Worm (Caenorhabditis elegans): Measurements from ENCODE around the gene sri-73.

Gene sri-73

ce11 chrV:539040-539510 lies 26.8 kb downstream of the sri-73 start, which contains the start of gene nhr-155 (continued):
- no peak for TF ChIP-seq mel-28 (tag; optimal IDR thresholded peaks at IDR 0.05; ENCODE audit: borderline replicate concordance)

DNA sequence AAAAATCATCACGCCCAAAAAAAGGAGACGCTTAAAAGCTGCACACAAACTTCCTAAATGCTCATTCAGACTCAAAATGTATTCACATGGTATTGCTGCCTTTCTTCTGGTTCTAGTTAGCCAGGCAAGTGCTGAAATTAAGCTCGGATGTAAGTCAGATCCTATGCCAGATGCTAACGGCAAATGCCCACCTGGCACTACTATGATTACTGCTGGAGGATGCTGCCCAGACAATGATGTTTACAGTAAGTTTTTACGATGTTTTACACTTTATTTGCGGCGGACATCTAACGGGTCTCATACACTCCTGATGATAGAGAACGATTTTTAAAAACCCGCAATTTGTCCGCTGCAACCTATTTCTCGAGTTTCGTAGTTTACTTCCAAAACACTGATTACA lies 29.3 kb downstream of the sri-73 start, which contains the start of gene C14C6.5:
TSS of gene C14C6.5 (plus strand) at position 58 of the 400 bp plus-strand sequence.
- TF ChIP-seq ztf-6 (GFP tag; IDR thresholded peaks at IDR 0.05) = no peak
- no peak for TF ChIP-seq athp-1 (tag; optimal IDR thresholded peaks at IDR 0.05)

ce11 chrV:534176-534575 lies 31.7 kb downstream of the sri-73 start, which contains the start of gene nhr-132:
Gene nhr-132, plus strand, starts transcription at chrV:534446.
- TF ChIP-seq Y67H2A.10 (GFP tag; conservative IDR thresholded peaks at IDR 0.05) (no peak), ceh-58 (GFP tag; IDR thresholded peaks at IDR 0.05) (no peak), tlf-1 (GFP tag; optimal IDR thresholded peaks at IDR 0.05) (no peak), lsy-27 (tag; optimal IDR thresholded peaks at IDR 0.05; ENCODE audit: borderline replicate concordance, insufficient read depth) (no peak), F23B12.7 (tag; optimal IDR thresholded peaks at IDR 0.05; ENCODE audit: insufficient read depth) (no peak), B0019.2 (GFP tag; conservative IDR thresholded peaks at IDR 0.05) (no peak), lin-35 (GFP tag; optimal IDR thresholded peaks at IDR 0.05) (no peak), mxl-1 (tag; optimal IDR thresholded peaks at IDR 0.05) (no peak), ccch-3 (GFP tag; optimal IDR thresholded peaks at IDR 0.05) (no peak), hmg-1.2 (GFP tag; IDR thresholded peaks at IDR 0.05) (peak; percentile 66; the same call in 1 of the 2 replicates), ekl-4 (GFP tag; IDR thresholded peaks at IDR 0.05) (no peak), die-1 (tag; optimal IDR thresholded peaks at IDR 0.05) (no peak), pha-4 (tag; optimal IDR thresholded peaks at IDR 0.05) (no peak), attf-5 (GFP tag; optimal IDR thresholded peaks at IDR 0.05) (peak; percentile 30), let-607 (tag; optimal IDR thresholded peaks at IDR 0.05) (no peak), F37B4.10 (GFP tag; IDR thresholded peaks at IDR 0.05) (no peak), F57A8.1 (GFP tag; optimal IDR thresholded peaks at IDR 0.05) (no peak), snpc-4 (GFP tag; optimal IDR thresholded peaks at IDR 0.05) (no peak), snpc-4 (tag; optimal IDR thresholded peaks at IDR 0.05) (no peak), mcd-1 (GFP tag; IDR thresholded peaks at IDR 0.05) (no peak), unc-62 (GFP tag; optimal IDR thresholded peaks at IDR 0.05) (no peak), nhr-80 (tag; optimal IDR thresholded peaks at IDR 0.05) (peak; percentile 47)

- TF ChIP-seq pbrm-1 (GFP tag; IDR thresholded peaks at IDR 0.05) (no peak), ZK185.1 (tag; optimal IDR thresholded peaks at IDR 0.05; ENCODE audit: poor library complexity, severe bottlenecking) (peak; percentile 15), hmg-1.2 (GFP tag; IDR thresholded peaks at IDR 0.05) (peak; percentile 37; the same call in 1 of the 2 replicates), atf-7 (tag; optimal IDR thresholded peaks at IDR 0.05) (peak; percentile 36), him-1 (tag; optimal IDR thresholded peaks at IDR 0.05) (no peak), pha-4 (tag; optimal IDR thresholded peaks at IDR 0.05) (peak; percentile 87), attf-5 (GFP tag; optimal IDR thresholded peaks at IDR 0.05) (peak; percentile 59), nhr-80 (tag; optimal IDR thresholded peaks at IDR 0.05) (peak; percentile 79), tbp1 (GFP tag; optimal IDR thresholded peaks at IDR 0.05) (peak; percentile 1), ceh-40 (GFP tag; IDR thresholded peaks at IDR 0.05) (0 out of 2 replicates have a peak, but pooled peaks have one; percentile 14), attf-6 (GFP tag; IDR thresholded peaks at IDR 0.05) (no peak), aptf-3 (GFP tag; IDR thresholded peaks at IDR 0.05) (no peak), snpc-4 (GFP tag; optimal IDR thresholded peaks at IDR 0.05) (no peak), snpc-4 (tag; optimal IDR thresholded peaks at IDR 0.05) (peak in 1 of 4 experiments; percentile 6), madf-3 (GFP tag; IDR thresholded peaks at IDR 0.05) (no peak), dox-1 (GFP tag; IDR thresholded peaks at IDR 0.05) (0 out of 2 replicates have a peak, but pooled peaks have one; percentile 16)
Observed at ce11 chrV:532046-532445, 33.8 kb downstream of the sri-73 start, which contains the start of gene nhr-58. Gene nhr-58, plus strand, starts transcription at chrV:532259.

Data from whole organism, young adult.